Fruit fly (Drosophila melanogaster) whole organism, embryonic: ENCODE results near the gene CG12521.

ENCODE experiments used
- CG10565 ChIP-seq: fragments of 200-800 bp; sonication (Bioruptor generic); optimal IDR thresholded peaks from 3 replicates; lab custom pipeline; 2016; ENCODE audit warnings: missing biosample characterization, mild to moderate bottlenecking, missing genetic modification characterization
- CG14441 ChIP-seq: fragments of 200-800 bp; sonication (Bioruptor generic); IDR thresholded peaks from 2 replicates; pipeline ENCODE4 v1.3.6; 2022; ENCODE audit warnings: missing biosample characterization, missing genetic modification characterization
- CG14860 ChIP-seq: fragments of 200-800 bp; sonication (Bioruptor generic); IDR thresholded peaks from 3 replicates; pipeline ENCODE4 v1.3.6; 2022; ENCODE audit warnings: missing biosample characterization, missing genetic modification characterization; ENCODE audit not compliant: partially characterized antibody
- CG15696 ChIP-seq: fragments of 200-800 bp; sonication (Bioruptor generic); optimal IDR thresholded peaks from 2 replicates; lab custom pipeline; 2019; ENCODE audit warnings: missing biosample characterization, mild to moderate bottlenecking, missing genetic modification characterization, moderate library complexity
- CG16779 ChIP-seq: fragments of 200-800 bp; sonication (Bioruptor generic); IDR thresholded peaks from 2 replicates; pipeline ENCODE4 v1.3.6; 2022; ENCODE audit warnings: missing biosample characterization, missing genetic modification characterization
- CG2116 ChIP-seq: fragments of 200-800 bp; sonication (Bioruptor generic); optimal IDR thresholded peaks from 3 replicates; lab custom pipeline; 2018; ENCODE audit warnings: missing biosample characterization, mild to moderate bottlenecking, missing genetic modification characterization
- CG31224 ChIP-seq: fragments of 200-800 bp; sonication (Bioruptor generic); IDR thresholded peaks from 2 replicates; pipeline ENCODE4 v1.3.6; 2022; ENCODE audit warnings: missing biosample characterization, missing genetic modification characterization
- CG6175 ChIP-seq: fragments of 200-800 bp; sonication (Bioruptor generic); IDR thresholded peaks from 3 replicates; pipeline ENCODE4 v1.3.6; 2022; ENCODE audit warnings: missing biosample characterization, missing genetic modification characterization
- CG6654 ChIP-seq: fragments of 200-800 bp; sonication (Bioruptor generic); optimal IDR thresholded peaks from 2 replicates; lab custom pipeline; 2017; ENCODE audit warnings: missing biosample characterization, mild to moderate bottlenecking, missing genetic modification characterization
- CG9727 ChIP-seq: fragments of 200-800 bp; sonication (Bioruptor generic); optimal IDR thresholded peaks from 3 replicates; lab custom pipeline; 2017; ENCODE audit warnings: missing biosample characterization, mild to moderate bottlenecking, missing genetic modification characterization
- CoRest ChIP-seq: fragments of 200-800 bp; sonication (Bioruptor generic); optimal IDR thresholded peaks from 3 replicates; lab custom pipeline; 2018; ENCODE audit warnings: missing biosample characterization, mild to moderate bottlenecking, missing genetic modification characterization, moderate library complexity
- D19B ChIP-seq: fragments of 200-800 bp; sonication (Bioruptor generic); optimal IDR thresholded peaks from 2 replicates; lab custom pipeline; 2017; ENCODE audit warnings: missing biosample characterization, mild to moderate bottlenecking, missing genetic modification characterization
- Deaf1 ChIP-seq: fragments of 200-800 bp; optimal IDR thresholded peaks from 3 replicates; lab custom pipeline; 2019; ENCODE audit warnings: missing biosample characterization, mild to moderate bottlenecking, missing genetic modification characterization, moderate library complexity
- E2f2 ChIP-seq: fragments of 200-800 bp; sonication (Bioruptor generic); IDR thresholded peaks from 2 replicates; pipeline ENCODE4 v1.3.6; 2022; ENCODE audit warnings: missing biosample characterization, missing genetic modification characterization
- Hey ChIP-seq: fragments of 200-800 bp; sonication (Bioruptor generic); optimal IDR thresholded peaks from 3 replicates; lab custom pipeline; 2018; ENCODE audit warnings: missing biosample characterization, mild to moderate bottlenecking, missing genetic modification characterization
- Mes4 ChIP-seq: fragments of 200-800 bp; sonication (Bioruptor generic); optimal IDR thresholded peaks from 2 replicates; lab custom pipeline; 2016; ENCODE audit warnings: missing biosample characterization, missing genetic modification characterization
- Pdp1 ChIP-seq, 2 experiments: fragments of 200-800 bp; sonication (Bioruptor generic); optimal IDR thresholded peaks; 3 replicates each; lab custom pipeline; 2016; ENCODE audit warnings: missing biosample characterization in 2 of 2, missing genetic modification characterization in 2 of 2, mild to moderate bottlenecking in 1 of 2, moderate library complexity in 1 of 2
- Poxn ChIP-seq: fragments of 200-800 bp; sonication (Bioruptor generic); IDR thresholded peaks from 2 replicates; pipeline ENCODE4 v1.3.6; 2022; ENCODE audit warnings: missing biosample characterization, missing genetic modification characterization
- al ChIP-seq: fragments of 200-800 bp; sonication (Bioruptor generic); IDR thresholded peaks from 2 replicates; pipeline ENCODE4 v1.3.6; 2022; ENCODE audit warnings: missing biosample characterization, missing genetic modification characterization
- crp ChIP-seq, 2 experiments: fragments of 200-800 bp; sonication (Bioruptor generic); optimal IDR thresholded peaks; 2 replicates in 1 of 2; 3 replicates in 1 of 2; lab custom pipeline; 2017; ENCODE audit warnings: missing biosample characterization in 2 of 2, missing genetic modification characterization in 2 of 2, mild to moderate bottlenecking in 1 of 2, moderate library complexity in 1 of 2
- grn ChIP-seq: fragments of 200-800 bp; sonication (Bioruptor generic); optimal IDR thresholded peaks from 3 replicates; lab custom pipeline; 2017; ENCODE audit warnings: missing biosample characterization, missing genetic modification characterization
- inv ChIP-seq: fragments of 200-800 bp; sonication (Bioruptor generic); IDR thresholded peaks from 2 replicates; pipeline ENCODE4 v1.3.6; 2022; ENCODE audit warnings: missing biosample characterization, missing genetic modification characterization; ENCODE audit not compliant: partially characterized antibody
- ken ChIP-seq: fragments of 200-800 bp; sonication (Bioruptor generic); IDR thresholded peaks from 3 replicates; pipeline ENCODE4 v1.3.6; 2022; ENCODE audit warnings: missing biosample characterization, missing genetic modification characterization
- ro ChIP-seq: fragments of 200-800 bp; sonication (Bioruptor generic); IDR thresholded peaks from 2 replicates; pipeline ENCODE4 v1.3.6; 2022; ENCODE audit warnings: missing biosample characterization, missing genetic modification characterization
- sens ChIP-seq: fragments of 200-800 bp; sonication (Bioruptor generic); peaks from one replicate; lab custom pipeline; 2016; ENCODE audit warnings: missing biosample characterization, missing genetic modification characterization
- tio ChIP-seq: fragments of 200-800 bp; sonication (Bioruptor generic); optimal IDR thresholded peaks from 2 replicates; lab custom pipeline; 2017; ENCODE audit warnings: missing biosample characterization, missing genetic modification characterization, inconsistent platforms

The CG12521 gene

dm6 chr3L:11801622-11802021, 46.0 kb downstream of the CG12521 start (continued):
- TF ChIP-seq tio (GFP tag; lab: Kevin White, UChicago) (no peak), CG14441 (GFP tag; lab: Robert Waterston, UW) (no peak), CoRest (tag; lab: Kevin White, UChicago) (no peak), D19B (GFP tag; lab: Kevin White, UChicago) (peak; percentile 56), Poxn (GFP tag; lab: Robert Waterston, UW) (no peak), CG9727 (GFP tag; lab: Kevin White, UChicago) (no peak), CG16779 (GFP tag; lab: Robert Waterston, UW) (no peak), Pdp1 (GFP tag; optimal IDR thresholded peaks at IDR 0.05; lab: Kevin White, UChicago) (no peak), CG6654 (no peak), ro (no peak), al (GFP tag; lab: Robert Waterston, UW) (no peak), inv (GFP tag; lab: Robert Waterston, UW) (peak; percentile 20; the same call in 1 of the 2 replicates), ken (GFP tag; lab: Robert Waterston, UW) (no peak), CG14860 (GFP tag; lab: Robert Waterston, UW) (peak; percentile 62; the same call in 2 of the 3 replicates), Deaf1 (no peak), CG31224 (GFP tag; lab: Robert Waterston, UW) (no peak), Mes4 (GFP tag; lab: Kevin White, UChicago) (no peak), grn (GFP tag; lab: Kevin White, UChicago) (no peak), Hey (tag; lab: Kevin White, UChicago) (no peak)

DNA sequence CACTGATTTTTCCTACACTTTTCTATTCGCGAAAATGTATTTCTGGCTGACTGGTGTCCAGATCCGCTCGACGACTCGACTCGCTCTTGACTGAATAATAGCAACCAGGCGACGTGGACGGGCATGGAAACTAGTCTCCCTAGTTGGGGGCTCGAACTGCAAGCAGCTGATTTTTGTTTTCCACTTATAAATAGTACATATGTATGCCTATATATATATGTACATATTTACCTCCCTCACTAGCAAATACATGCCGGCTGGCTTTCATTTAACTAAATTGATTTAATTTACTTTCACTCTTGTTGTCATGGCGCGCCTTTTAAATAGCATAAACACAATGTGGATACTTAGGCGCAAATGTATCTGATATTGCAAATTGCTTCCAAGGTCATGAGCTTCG, 46.8 kb downstream of the CG12521 start, which contains the start of gene Gcat:
Gene Gcat (minus strand): TSS at position 101 of the 400 bp plus-strand sequence.
- TF ChIP-seq CG6175 (GFP tag; lab: Robert Waterston, UW) (no peak), E2f2 (GFP tag; lab: Robert Waterston, UW) (peak; percentile 26; the same call in 1 of the 2 replicates), CG2116 (no peak), CG15696 (no peak), crp (GFP tag; optimal IDR thresholded peaks at IDR 0.05; lab: Kevin White, UChicago) (peak in 1 of 2 experiments; percentile 14), CG10565 (GFP tag; lab: Kevin White, UChicago) (no peak), sens (GFP tag; lab: Kevin White, UChicago) (no peak)
